Fruit fly (Drosophila melanogaster): ENCODE measurements around the gene CG9386.
A peak's percentile ranks its signal among the peaks of the same experiment; 100 is the strongest.

CG9386 gene

DNA sequence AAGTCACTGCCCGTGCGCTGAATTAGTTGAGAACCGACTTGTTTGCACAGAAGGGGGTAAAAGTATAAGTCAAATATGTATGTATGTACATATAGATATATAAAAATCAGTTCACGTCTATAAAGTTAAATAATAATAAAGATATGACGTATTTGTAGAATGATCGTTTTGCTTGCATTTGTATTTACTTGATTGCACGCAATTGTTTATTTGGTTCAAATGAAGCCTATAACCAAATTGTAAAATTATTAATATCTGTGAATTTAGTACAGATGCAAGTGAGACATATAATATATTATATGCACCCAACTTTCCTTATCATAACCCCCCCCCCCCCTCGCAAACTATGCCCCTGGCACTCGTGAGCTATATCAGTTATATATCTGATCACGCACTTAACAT, 45.4 kb upstream of the CG9386 start (continued):
- no peak for TF ChIP-seq CG12744 (GFP tag; optimal IDR thresholded peaks at IDR 0.05)
- TF ChIP-seq CG8281 (tag; optimal IDR thresholded peaks at IDR 0.05): peak; percentile 24
- TF ChIP-seq CG3065 (GFP tag; optimal IDR thresholded peaks at IDR 0.05): no peak
- 0 out of 2 replicates have a peak, but pooled peaks have one; percentile 43 for TF ChIP-seq CG31224 (GFP tag; IDR thresholded peaks at IDR 0.05)
- TF ChIP-seq phol (tag; optimal IDR thresholded peaks at IDR 0.05): peak; percentile 29
- no peak for TF ChIP-seq oc (tag; optimal IDR thresholded peaks at IDR 0.05)
- peak; percentile 13 for TF ChIP-seq CG10979 (tag; optimal IDR thresholded peaks at IDR 0.05)
- no peak for TF ChIP-seq run (tag; optimal IDR thresholded peaks at IDR 0.05)
- TF ChIP-seq cwo (GFP tag; optimal IDR thresholded peaks at IDR 0.05): peak; percentile 78
- peak; percentile 15 for TF ChIP-seq CG1529 (GFP tag; optimal IDR thresholded peaks at IDR 0.05)
- TF ChIP-seq CG17802 (tag; optimal IDR thresholded peaks at IDR 0.05): no peak
- no peak for TF ChIP-seq CG15479 (GFP tag; optimal IDR thresholded peaks at IDR 0.05)
- TF ChIP-seq Ravus (GFP tag; IDR thresholded peaks at IDR 0.05): no peak
- TF ChIP-seq NC2β (GFP tag; optimal IDR thresholded peaks at IDR 0.05): no peak
- TF ChIP-seq CG3407 (GFP tag; optimal IDR thresholded peaks at IDR 0.05): peak; percentile 37
- no peak for TF ChIP-seq her (GFP tag; optimal IDR thresholded peaks at IDR 0.05)
- no peak for TF ChIP-seq Dip2 (GFP tag; IDR thresholded peaks at IDR 0.05)
- TF ChIP-seq sna (GFP tag; IDR thresholded peaks at IDR 0.05; ENCODE audit: partially characterized antibody): no peak
- TF ChIP-seq NC2α (GFP tag; optimal IDR thresholded peaks at IDR 0.05): no peak
- TF ChIP-seq H2.0 (GFP tag; IDR thresholded peaks at IDR 0.05): no peak
- TF ChIP-seq Eip74EF (GFP tag; optimal IDR thresholded peaks at IDR 0.05): peak in 1 of 2 experiments; percentile 14
- no peak for TF ChIP-seq pzg (GFP tag; optimal IDR thresholded peaks at IDR 0.05)
- TF ChIP-seq inv (GFP tag; IDR thresholded peaks at IDR 0.05; ENCODE audit: partially characterized antibody): no peak
- no peak for TF ChIP-seq rib (GFP tag; IDR thresholded peaks at IDR 0.05)
- TF ChIP-seq Sox100B (GFP tag; optimal IDR thresholded peaks at IDR 0.05): peak; percentile 51
- TF ChIP-seq Scr (GFP tag; IDR thresholded peaks at IDR 0.05; ENCODE audit: partially characterized antibody): no peak
- no peak for TF ChIP-seq Max (GFP tag; optimal IDR thresholded peaks at IDR 0.05)
- no peak for TF ChIP-seq CG9876 (GFP tag; optimal IDR thresholded peaks at IDR 0.05)
- TF ChIP-seq CG31441 (GFP tag; IDR thresholded peaks at IDR 0.05): peak; percentile 50
- TF ChIP-seq otp (GFP tag; IDR thresholded peaks at IDR 0.05): no peak
- TF ChIP-seq hb (GFP tag; IDR thresholded peaks at IDR 0.05; ENCODE audit: partially characterized antibody): no peak
- no peak for TF ChIP-seq twi (tag; optimal IDR thresholded peaks at IDR 0.05)
- no peak for TF ChIP-seq Lpt (GFP tag; optimal IDR thresholded peaks at IDR 0.05)
- no peak for TF ChIP-seq Myb (GFP tag; optimal IDR thresholded peaks at IDR 0.05)
- TF ChIP-seq CG14441 (GFP tag; IDR thresholded peaks at IDR 0.05): peak; percentile 47; the same call in 1 of the 2 replicates
- TF ChIP-seq sug (tag; optimal IDR thresholded peaks at IDR 0.05): peak; percentile 57
- TF ChIP-seq MBD-R2 (GFP tag; IDR thresholded peaks at IDR 0.05): peak; percentile 11; the same call in 1 of the 2 replicates
- peak; percentile 26; the same call in 1 of the 3 replicates for TF ChIP-seq Aef1 (GFP tag; IDR thresholded peaks at IDR 0.05)
- no peak for TF ChIP-seq tx (GFP tag; optimal IDR thresholded peaks at IDR 0.05)
- TF ChIP-seq CG3726 (GFP tag; IDR thresholded peaks at IDR 0.05): no peak
- peak; percentile 46 for TF ChIP-seq CG5180 (GFP tag; optimal IDR thresholded peaks at IDR 0.05)
- no peak for TF ChIP-seq gro (GFP tag; optimal IDR thresholded peaks at IDR 0.05)
- TF ChIP-seq cad (GFP tag; optimal IDR thresholded peaks at IDR 0.05): no peak
- TF ChIP-seq tio (GFP tag; optimal IDR thresholded peaks at IDR 0.05): peak; percentile 23
- TF ChIP-seq CG8765 (GFP tag; IDR thresholded peaks at IDR 0.05): no peak
- peak; percentile 68; the same call in 2 of the 3 replicates for TF ChIP-seq dysf (GFP tag; IDR thresholded peaks at IDR 0.05)
- no peak for TF ChIP-seq pnt (GFP tag; optimal IDR thresholded peaks at IDR 0.05)
- TF ChIP-seq Dip3 (GFP tag; optimal IDR thresholded peaks at IDR 0.05): no peak
- peak; percentile 12 for TF ChIP-seq CG9437 (GFP tag; optimal IDR thresholded peaks at IDR 0.05)
- TF ChIP-seq CG13624 (GFP tag; optimal IDR thresholded peaks at IDR 0.05): peak; percentile 33
- TF ChIP-seq CoRest (tag; optimal IDR thresholded peaks at IDR 0.05): peak; percentile 50

All from whole organism, embryonic.